Worm (Caenorhabditis elegans) whole organism, L2 larva: ENCODE measurements around the gene W09G12.6.

Experiments used
- F13H6.1 ChIP-seq: sonication (generic microtip); optimal IDR thresholded peaks from 2 replicates; lab custom pipeline; 2016; ENCODE audit warnings: missing genetic modification characterization, missing compliant biosample characterization
- Y55F3AM.14 ChIP-seq: fragments of 200-800 bp; sonication (Bioruptor generic); optimal IDR thresholded peaks from 2 replicates; lab custom pipeline; 2018; ENCODE audit warnings: mild to moderate bottlenecking, missing genetic modification characterization, missing compliant biosample characterization
- ceh-16 ChIP-seq: fragments of 150-350 bp; optimal IDR thresholded peaks from 2 replicates; lab custom pipeline; 2014; ENCODE audit warnings: missing biosample characterization, missing genetic modification characterization
- egl-27 ChIP-seq: sonication (generic microtip); optimal IDR thresholded peaks from 3 replicates; lab custom pipeline; 2017; ENCODE audit warnings: missing biosample characterization, missing genetic modification reagents, missing genetic modification characterization
- mbf-1 ChIP-seq: sonication (generic microtip); optimal IDR thresholded peaks from 2 replicates; lab custom pipeline; 2017; ENCODE audit warnings: missing biosample characterization, missing genetic modification characterization
- nhr-237 ChIP-seq: fragments of 150-350 bp; optimal IDR thresholded peaks from 2 replicates; lab custom pipeline; 2014; ENCODE audit warnings: missing biosample characterization, missing genetic modification characterization
- ztf-11 ChIP-seq: sonication (generic microtip); optimal IDR thresholded peaks from 2 replicates; lab custom pipeline; 2017; ENCODE audit warnings: missing biosample characterization, missing genetic modification characterization

ce11 chrIV:1232419-1233145 lies 893 bp downstream of the W09G12.6 start:
- TF ChIP-seq ceh-16 (tag; lab: Kevin White, UChicago) (no peak), mbf-1 (no peak), egl-27 (tag; lab: Kevin White, UChicago) (no peak), Y55F3AM.14 (GFP tag; lab: Kevin White, UChicago) (no peak), ztf-11 (tag; lab: Kevin White, UChicago) (no peak), nhr-237 (tag; lab: Kevin White, UChicago) (no peak), F13H6.1 (tag; lab: Kevin White, UChicago) (no peak)
